Fruit fly (Drosophila melanogaster): ENCODE measurements around the gene Srp54k.

The Srp54k gene

dm6 chr3L:5182255-5182993, 29.9 kb downstream of the Srp54k start (continued):
- TF ChIP-seq Atf-2 (GFP tag; optimal IDR thresholded peaks at IDR 0.05) (no peak), Elba2 (GFP tag; optimal IDR thresholded peaks at IDR 0.05) (no peak), gcm (GFP tag; optimal IDR thresholded peaks at IDR 0.05) (no peak), CG3995 (GFP tag; optimal IDR thresholded peaks at IDR 0.05) (no peak), oc (tag; optimal IDR thresholded peaks at IDR 0.05) (no peak), twi (tag; optimal IDR thresholded peaks at IDR 0.05) (no peak), otp (GFP tag; IDR thresholded peaks at IDR 0.05) (no peak), CG15011 (GFP tag; optimal IDR thresholded peaks at IDR 0.05) (peak; percentile 7), maf-S (GFP tag; optimal IDR thresholded peaks at IDR 0.05) (peak; percentile 6), pan (optimal IDR thresholded peaks at IDR 0.05) (no peak), pan (GFP tag; optimal IDR thresholded peaks at IDR 0.05 in 1 of 2, IDR thresholded peaks at IDR 0.05 in 1 of 2) (peak in 1 of 2 experiments; percentile 59), vnd (GFP tag; IDR thresholded peaks at IDR 0.05; ENCODE audit: partially characterized antibody) (no peak)

DNA sequence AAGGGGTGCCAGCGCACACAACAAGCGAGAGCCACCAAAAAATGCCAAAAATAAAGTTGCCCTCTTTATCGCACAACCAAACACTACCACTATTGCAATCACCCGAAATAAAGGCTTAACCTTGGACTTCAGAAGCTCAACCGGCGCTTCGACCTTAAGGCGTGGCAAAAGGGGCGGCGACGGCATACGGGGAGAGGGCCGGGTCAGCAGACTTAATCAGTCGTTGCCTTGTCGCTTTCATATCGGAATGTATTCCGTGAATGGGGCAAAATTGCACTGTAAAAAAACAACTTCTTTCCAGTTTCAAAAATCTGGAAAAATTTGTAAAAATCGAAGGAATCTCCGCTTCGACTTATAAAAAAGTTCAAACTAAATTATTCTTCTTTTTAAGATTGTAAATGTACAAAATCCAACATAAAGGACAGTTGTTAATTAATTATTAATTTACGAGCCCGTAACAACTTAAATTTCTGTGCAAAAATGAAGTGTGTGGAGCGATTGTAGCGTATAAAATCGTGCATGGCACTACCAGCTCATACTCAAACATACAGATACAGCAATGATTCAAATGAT, 30.6 kb downstream of the Srp54k start:
- TF ChIP-seq CG9727 (GFP tag; optimal IDR thresholded peaks at IDR 0.05) = peak; percentile 0
- no peak for TF ChIP-seq pfk (GFP tag; optimal IDR thresholded peaks at IDR 0.05)
- TF ChIP-seq CG16863 (GFP tag; optimal IDR thresholded peaks at IDR 0.05) = no peak
- TF ChIP-seq usp (GFP tag; optimal IDR thresholded peaks at IDR 0.05) = no peak
- no peak for TF ChIP-seq scrt (GFP tag; optimal IDR thresholded peaks at IDR 0.05)
- TF ChIP-seq Atf6 (GFP tag; IDR thresholded peaks at IDR 0.05) = 0 out of 2 replicates have a peak, but pooled peaks have one; percentile 9
- TF ChIP-seq Deaf1 (tag; optimal IDR thresholded peaks at IDR 0.05) = no peak
- TF ChIP-seq CG31388 (GFP tag; optimal IDR thresholded peaks at IDR 0.05) = no peak
- no peak for TF ChIP-seq croc (GFP tag; conservative IDR thresholded peaks at IDR 0.05)
- no peak for TF ChIP-seq corto (GFP tag; optimal IDR thresholded peaks at IDR 0.05)
- no peak for TF ChIP-seq CG9609 (GFP tag; optimal IDR thresholded peaks at IDR 0.05)
- no peak for TF ChIP-seq CG1024 (GFP tag; IDR thresholded peaks at IDR 0.05)
- no peak for TF ChIP-seq Dip3 (GFP tag; optimal IDR thresholded peaks at IDR 0.05)
- no peak for TF ChIP-seq CG7556 (GFP tag; optimal IDR thresholded peaks at IDR 0.05)
- peak; percentile 8 for TF ChIP-seq gem (tag; optimal IDR thresholded peaks at IDR 0.05)
- TF ChIP-seq caup (GFP tag; optimal IDR thresholded peaks at IDR 0.05; ENCODE audit: severe bottlenecking) = no peak
- no peak for TF ChIP-seq klu (GFP tag; IDR thresholded peaks at IDR 0.05)
- no peak for TF ChIP-seq Lpt (GFP tag; optimal IDR thresholded peaks at IDR 0.05)
- no peak for TF ChIP-seq CG11723 (GFP tag; optimal IDR thresholded peaks at IDR 0.05)
- TF ChIP-seq Nf-YB (GFP tag; optimal IDR thresholded peaks at IDR 0.05) = no peak
- no peak for TF ChIP-seq CG9437 (GFP tag; optimal IDR thresholded peaks at IDR 0.05)
- peak; percentile 28 for TF ChIP-seq CG11504 (tag; optimal IDR thresholded peaks at IDR 0.05)
- TF ChIP-seq Elba2 (GFP tag; optimal IDR thresholded peaks at IDR 0.05) = no peak
- no peak for TF ChIP-seq CG7928 (GFP tag; optimal IDR thresholded peaks at IDR 0.05)
- peak; percentile 10 for TF ChIP-seq CG12391 (tag; optimal IDR thresholded peaks at IDR 0.05)
- TF ChIP-seq CHES-1-like (GFP tag; optimal IDR thresholded peaks at IDR 0.05) = no peak
- no peak for TF ChIP-seq Trl (optimal IDR thresholded peaks at IDR 0.05)
- TF ChIP-seq Trl (GFP tag; optimal IDR thresholded peaks at IDR 0.05) = no peak
- no peak for TF ChIP-seq phol (tag; optimal IDR thresholded peaks at IDR 0.05)
- peak; percentile 6 for TF ChIP-seq lab (GFP tag; optimal IDR thresholded peaks at IDR 0.05)
- no peak for TF ChIP-seq Xrp1 (GFP tag; IDR thresholded peaks at IDR 0.05)
- no peak for TF ChIP-seq al (GFP tag; IDR thresholded peaks at IDR 0.05)
- no peak for TF ChIP-seq CG42726 (GFP tag; IDR thresholded peaks at IDR 0.05; ENCODE audit: partially characterized antibody)
- no peak for TF ChIP-seq dan (GFP tag; IDR thresholded peaks at IDR 0.05)
- TF ChIP-seq kay (GFP tag; optimal IDR thresholded peaks at IDR 0.05) = no peak
- peak; percentile 2 for TF ChIP-seq D19A (tag; optimal IDR thresholded peaks at IDR 0.05)
- TF ChIP-seq yki (optimal IDR thresholded peaks at IDR 0.05) = no peak
- TF ChIP-seq CG8478 (optimal IDR thresholded peaks at IDR 0.05) = no peak
- TF ChIP-seq pnt (GFP tag; optimal IDR thresholded peaks at IDR 0.05) = no peak

All from whole organism, embryonic.